Fruit fly (Drosophila melanogaster) whole organism, prepupa: ENCODE results near the gene CG11398.

Experiments used
- Blimp-1 ChIP-seq: fragments of 200-800 bp; sonication (Bioruptor generic); optimal IDR thresholded peaks from 3 replicates; lab custom pipeline; 2017; ENCODE audit warnings: missing biosample characterization, missing genetic modification characterization, mild to moderate bottlenecking, moderate library complexity, missing genetic modification reagents
- CG10631 ChIP-seq: fragments of 200-800 bp; sonication (Bioruptor generic); optimal IDR thresholded peaks from 2 replicates; lab custom pipeline; 2016; ENCODE audit warnings: missing biosample characterization, missing genetic modification characterization
- CG11294 ChIP-seq: fragments of 200-800 bp; sonication (Bioruptor generic); IDR thresholded peaks from 2 replicates; pipeline ENCODE4 v1.3.6; 2022; ENCODE audit warnings: missing biosample characterization, missing genetic modification characterization
- CG11762 ChIP-seq: fragments of 200-800 bp; sonication (Bioruptor generic); optimal IDR thresholded peaks from 3 replicates; lab custom pipeline; 2016; ENCODE audit warnings: missing biosample characterization, missing genetic modification characterization; ENCODE audit not compliant: insufficient read depth
- CG15336 ChIP-seq: fragments of 200-800 bp; sonication (Bioruptor generic); IDR thresholded peaks from 2 replicates; pipeline ENCODE4 v1.3.6; 2022; ENCODE audit warnings: missing biosample characterization, missing genetic modification characterization
- CG1621 ChIP-seq: fragments of 200-800 bp; sonication (Bioruptor generic); optimal IDR thresholded peaks from 3 replicates; lab custom pipeline; 2018; ENCODE audit warnings: missing biosample characterization, mild to moderate bottlenecking, missing genetic modification characterization
- CG16779 ChIP-seq: fragments of 200-800 bp; sonication (Bioruptor generic); optimal IDR thresholded peaks from 3 replicates; lab custom pipeline; 2017; ENCODE audit warnings: missing biosample characterization, mild to moderate bottlenecking, missing genetic modification characterization
- CG3032 ChIP-seq: fragments of 200-800 bp; optimal IDR thresholded peaks from 2 replicates; lab custom pipeline; 2019; ENCODE audit warnings: missing biosample characterization, mild to moderate bottlenecking, missing genetic modification characterization, moderate library complexity
- CG34406 ChIP-seq: fragments of 200-800 bp; sonication (Bioruptor generic); optimal IDR thresholded peaks from 3 replicates; lab custom pipeline; 2016; ENCODE audit warnings: missing biosample characterization, missing genetic modification characterization
- CG3919 ChIP-seq: fragments of 200-800 bp; sonication (Bioruptor generic); optimal IDR thresholded peaks from 3 replicates; lab custom pipeline; 2016; ENCODE audit warnings: missing biosample characterization, missing genetic modification characterization
- CG4318 ChIP-seq: fragments of 200-800 bp; sonication (Bioruptor generic); optimal IDR thresholded peaks from 3 replicates; lab custom pipeline; 2017; ENCODE audit warnings: missing biosample characterization, mild to moderate bottlenecking, missing genetic modification characterization
- CG6163 ChIP-seq: fragments of 200-800 bp; sonication (Bioruptor generic); IDR thresholded peaks from 3 replicates; pipeline ENCODE4 v1.3.6; 2022; ENCODE audit warnings: missing biosample characterization, missing genetic modification characterization
- CG6808 ChIP-seq: fragments of 200-800 bp; sonication (Bioruptor generic); optimal IDR thresholded peaks from 3 replicates; lab custom pipeline; 2017; ENCODE audit warnings: missing biosample characterization, missing genetic modification characterization, mild to moderate bottlenecking, moderate library complexity, missing genetic modification reagents
- CG8119 ChIP-seq: fragments of 200-800 bp; sonication (Bioruptor generic); IDR thresholded peaks from 3 replicates; pipeline ENCODE4 v1.3.6; 2022; ENCODE audit warnings: missing biosample characterization, missing genetic modification characterization
- CG8319 ChIP-seq: fragments of 200-800 bp; sonication (Bioruptor generic); optimal IDR thresholded peaks from 3 replicates; lab custom pipeline; 2016; ENCODE audit warnings: missing biosample characterization, missing genetic modification characterization
- CG8632 ChIP-seq: fragments of 200-800 bp; sonication (Bioruptor generic); optimal IDR thresholded peaks from 3 replicates; lab custom pipeline; 2016; ENCODE audit warnings: missing biosample characterization, missing genetic modification characterization
- Eip78C ChIP-seq: fragments of 200-800 bp; sonication (Bioruptor generic); peaks from one replicate; lab custom pipeline; 2016; ENCODE audit warnings: missing biosample characterization, missing genetic modification characterization
- Eip93F ChIP-seq: fragments of 200-800 bp; sonication (Bioruptor generic); optimal IDR thresholded peaks from 2 replicates; lab custom pipeline; 2016; ENCODE audit warnings: missing biosample characterization, mild to moderate bottlenecking, missing genetic modification characterization
- Ets21C ChIP-seq: fragments of 200-800 bp; sonication (Bioruptor generic); optimal IDR thresholded peaks from 3 replicates; lab custom pipeline; 2016; ENCODE audit warnings: missing biosample characterization, missing genetic modification characterization
- Ets96B ChIP-seq: fragments of 200-800 bp; optimal IDR thresholded peaks from 2 replicates; lab custom pipeline; 2019; ENCODE audit warnings: missing biosample characterization, mild to moderate bottlenecking, missing genetic modification characterization, moderate library complexity
- Gug ChIP-seq: fragments of 200-800 bp; sonication (Bioruptor generic); IDR thresholded peaks from 2 replicates; pipeline ENCODE4 v1.3.6; 2022; ENCODE audit warnings: missing biosample characterization, missing genetic modification characterization
- Hr38 ChIP-seq: sonication (Bioruptor generic); optimal IDR thresholded peaks from 2 replicates; lab custom pipeline; 2016; ENCODE audit warnings: missing biosample characterization, missing genetic modification characterization
- Hr39 ChIP-seq: fragments of 200-800 bp; sonication (Bioruptor generic); optimal IDR thresholded peaks from 2 replicates; lab custom pipeline; 2016; ENCODE audit warnings: missing biosample characterization, missing genetic modification characterization
- Hr4 ChIP-seq: fragments of 200-800 bp; sonication (Bioruptor generic); optimal IDR thresholded peaks from 3 replicates; lab custom pipeline; 2016; ENCODE audit warnings: missing biosample characterization, missing genetic modification characterization
- Lpt ChIP-seq: fragments of 200-800 bp; sonication (Bioruptor generic); optimal IDR thresholded peaks from 3 replicates; lab custom pipeline; 2016; ENCODE audit warnings: missing biosample characterization, missing genetic modification characterization
- Met ChIP-seq: fragments of 200-800 bp; sonication (Bioruptor generic); optimal IDR thresholded peaks from 3 replicates; lab custom pipeline; 2016; ENCODE audit warnings: missing biosample characterization, missing genetic modification characterization
- OdsH ChIP-seq: fragments of 200-800 bp; sonication (Bioruptor generic); optimal IDR thresholded peaks from 3 replicates; lab custom pipeline; 2016; ENCODE audit warnings: missing biosample characterization, missing genetic modification characterization
- Smox ChIP-seq: fragments of 200-800 bp; sonication (Bioruptor generic); optimal IDR thresholded peaks from 3 replicates; lab custom pipeline; 2016; ENCODE audit warnings: missing biosample characterization, missing genetic modification characterization
- Sox14 ChIP-seq: fragments of 200-800 bp; sonication (Bioruptor generic); optimal IDR thresholded peaks from 3 replicates; lab custom pipeline; 2016; ENCODE audit warnings: missing biosample characterization, missing genetic modification characterization
- Sox15 ChIP-seq: fragments of 200-800 bp; sonication (Bioruptor generic); optimal IDR thresholded peaks from 3 replicates; lab custom pipeline; 2016; ENCODE audit warnings: missing biosample characterization, missing genetic modification characterization
- achi ChIP-seq: fragments of 200-800 bp; sonication (Bioruptor generic); optimal IDR thresholded peaks from 3 replicates; lab custom pipeline; 2016; ENCODE audit warnings: missing biosample characterization, missing genetic modification characterization
- acj6 ChIP-seq: fragments of 200-800 bp; sonication (Bioruptor generic); optimal IDR thresholded peaks from 3 replicates; lab custom pipeline; 2016; ENCODE audit warnings: missing biosample characterization, missing genetic modification characterization
- cyc ChIP-seq: fragments of 200-800 bp; sonication (Bioruptor generic); optimal IDR thresholded peaks from 3 replicates; lab custom pipeline; 2016; ENCODE audit warnings: missing biosample characterization, missing genetic modification characterization
- dac ChIP-seq: fragments of 200-800 bp; sonication (Bioruptor generic); optimal IDR thresholded peaks from 2 replicates; lab custom pipeline; 2017; ENCODE audit warnings: missing biosample characterization, mild to moderate bottlenecking, missing genetic modification characterization
- dsx ChIP-seq: fragments of 200-800 bp; optimal IDR thresholded peaks from 3 replicates; lab custom pipeline; 2019; ENCODE audit warnings: missing biosample characterization, mild to moderate bottlenecking, missing genetic modification characterization, moderate library complexity; ENCODE audit not compliant: poor library complexity, severe bottlenecking
- eg ChIP-seq: fragments of 200-800 bp; sonication (Bioruptor generic); IDR thresholded peaks from 3 replicates; pipeline ENCODE4 v1.3.6; 2022; ENCODE audit warnings: missing biosample characterization, missing genetic modification characterization
- esn ChIP-seq: fragments of 200-800 bp; sonication (Bioruptor generic); optimal IDR thresholded peaks from 2 replicates; lab custom pipeline; 2016; ENCODE audit warnings: missing biosample characterization, mild to moderate bottlenecking, missing genetic modification characterization, moderate library complexity
- fd85E ChIP-seq: fragments of 200-800 bp; sonication (Bioruptor generic); optimal IDR thresholded peaks from 3 replicates; lab custom pipeline; 2016; ENCODE audit warnings: missing biosample characterization, missing genetic modification characterization
- fkh ChIP-seq: fragments of 200-800 bp; sonication (Bioruptor generic); optimal IDR thresholded peaks from 3 replicates; lab custom pipeline; 2017; ENCODE audit warnings: missing biosample characterization, mild to moderate bottlenecking, missing genetic modification characterization, moderate library complexity
- lz ChIP-seq: fragments of 200-800 bp; sonication (Bioruptor generic); optimal IDR thresholded peaks from 3 replicates; lab custom pipeline; 2016; ENCODE audit warnings: missing biosample characterization, missing genetic modification characterization
- net ChIP-seq: fragments of 200-800 bp; sonication (Bioruptor generic); optimal IDR thresholded peaks from 3 replicates; lab custom pipeline; 2016; ENCODE audit warnings: missing biosample characterization, missing genetic modification characterization
- salr ChIP-seq, 2 experiments: fragments of 200-800 bp; sonication (Bioruptor generic); optimal IDR thresholded peaks; 3 replicates each; lab custom pipeline; 2016 to 2018; ENCODE audit warnings: missing biosample characterization in 2 of 2, missing genetic modification characterization in 2 of 2, mild to moderate bottlenecking in 1 of 2
- spab ChIP-seq: fragments of 200-800 bp; sonication (Bioruptor generic); optimal IDR thresholded peaks from 2 replicates; lab custom pipeline; 2017; ENCODE audit warnings: missing biosample characterization, mild to moderate bottlenecking, missing genetic modification characterization, missing genetic modification reagents
- svp ChIP-seq: fragments of 200-800 bp; sonication (Bioruptor generic); peaks from one replicate; lab custom pipeline; 2016; ENCODE audit warnings: missing biosample characterization, missing genetic modification characterization
- vri ChIP-seq: fragments of 200-800 bp; sonication (Bioruptor generic); optimal IDR thresholded peaks from 3 replicates; lab custom pipeline; 2016; ENCODE audit warnings: missing biosample characterization, mild to moderate bottlenecking, missing genetic modification characterization

CG11398 gene

dm6 chrX:1248735-1249134, 33.8 kb upstream of the CG11398 start (continued):
- TF ChIP-seq CG6163 (GFP tag; lab: Robert Waterston, UW): peak; percentile 74
- peak; percentile 87 for TF ChIP-seq Smox (GFP tag; lab: Kevin White, UChicago)
- peak; percentile 82 for TF ChIP-seq Ets21C (GFP tag; lab: Kevin White, UChicago)
- peak; percentile 87 for TF ChIP-seq Sox15 (GFP tag; lab: Kevin White, UChicago)
- peak; percentile 29 for TF ChIP-seq fd85E (GFP tag; lab: Kevin White, UChicago)
- peak; percentile 86 for TF ChIP-seq CG34406
- TF ChIP-seq fkh: no peak
- TF ChIP-seq CG10631 (GFP tag; lab: Kevin White, UChicago): peak; percentile 75
- peak; percentile 76 for TF ChIP-seq Blimp-1
- TF ChIP-seq CG16779: peak; percentile 60
- TF ChIP-seq CG1621 (tag; lab: Kevin White, UChicago): peak; percentile 82
- TF ChIP-seq Met: peak; percentile 86
- peak; percentile 78 for TF ChIP-seq net (GFP tag; lab: Kevin White, UChicago)
- TF ChIP-seq Lpt (GFP tag; lab: Kevin White, UChicago): peak; percentile 45
- peak; percentile 88 for TF ChIP-seq Sox14 (GFP tag; lab: Kevin White, UChicago)
- peak; percentile 95 for TF ChIP-seq svp (GFP tag; lab: Kevin White, UChicago)
- TF ChIP-seq spab (GFP tag; lab: Kevin White, UChicago): peak; percentile 73
- TF ChIP-seq eg: no peak
- TF ChIP-seq Hr38 (GFP tag; lab: Kevin White, UChicago): no peak
- TF ChIP-seq Eip78C: peak; percentile 97
- TF ChIP-seq CG6808 (GFP tag; lab: Kevin White, UChicago): peak; percentile 79
- TF ChIP-seq lz (GFP tag; lab: Kevin White, UChicago): peak; percentile 89
- TF ChIP-seq cyc (GFP tag; lab: Kevin White, UChicago): peak; percentile 89
- TF ChIP-seq CG15336 (GFP tag; lab: Robert Waterston, UW): peak; percentile 40
- no peak for TF ChIP-seq dac (GFP tag; lab: Kevin White, UChicago)
- TF ChIP-seq dsx (GFP tag; lab: Kevin White, UChicago): peak; percentile 86
- peak; percentile 85 for TF ChIP-seq acj6 (GFP tag; lab: Kevin White, UChicago)
- TF ChIP-seq CG8319: peak; percentile 79
- TF ChIP-seq CG11294 (GFP tag; lab: Robert Waterston, UW): no peak

- no peak for TF ChIP-seq vri (GFP tag; lab: Kevin White, UChicago)
- TF ChIP-seq Smox (GFP tag; lab: Kevin White, UChicago): no peak
- TF ChIP-seq CG8632 (GFP tag; lab: Kevin White, UChicago): no peak
- TF ChIP-seq salr (GFP tag; optimal IDR thresholded peaks at IDR 0.05; lab: Kevin White, UChicago): no peak
- no peak for TF ChIP-seq Blimp-1
- no peak for TF ChIP-seq Eip78C
- TF ChIP-seq Met: no peak
- no peak for TF ChIP-seq achi (GFP tag; lab: Kevin White, UChicago)
Measured at dm6 chrX:1242049-1242448, 27.1 kb upstream of the CG11398 start.

DNA sequence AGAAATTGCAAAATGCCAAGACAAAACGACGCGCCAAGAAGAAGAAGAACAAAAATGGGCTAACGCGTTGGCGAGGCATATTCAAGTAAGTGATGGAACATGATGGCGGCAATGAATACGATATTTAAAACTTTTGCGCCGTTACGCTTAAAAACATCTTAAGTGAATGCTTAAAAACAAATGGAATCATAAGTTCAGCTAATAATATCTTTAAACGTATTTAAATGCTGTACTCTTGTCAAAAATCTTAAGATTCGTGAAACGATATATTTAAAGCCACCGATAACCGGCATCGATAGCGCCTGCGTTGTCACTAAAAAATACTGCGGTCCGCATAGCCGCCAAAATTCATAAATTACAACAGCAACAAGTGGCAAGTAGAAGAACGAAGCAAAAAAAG, 24.9 kb upstream of the CG11398 start, which contains the start of gene CG11403:
Gene CG11403 (minus strand): TSS at position 53 of the 400 bp plus-strand sequence.
- TF ChIP-seq CG3919 (GFP tag; lab: Kevin White, UChicago) (no peak), acj6 (GFP tag; lab: Kevin White, UChicago) (no peak), Sox15 (GFP tag; lab: Kevin White, UChicago) (no peak), Ets96B (tag; lab: Kevin White, UChicago) (no peak), Gug (GFP tag; lab: Robert Waterston, UW) (no peak), eg (no peak), Smox (GFP tag; lab: Kevin White, UChicago) (no peak), Eip93F (GFP tag; lab: Kevin White, UChicago) (no peak), Hr38 (GFP tag; lab: Kevin White, UChicago) (no peak), fd85E (GFP tag; lab: Kevin White, UChicago) (no peak), dsx (GFP tag; lab: Kevin White, UChicago) (no peak), CG4318 (GFP tag; lab: Kevin White, UChicago) (no peak), Lpt (GFP tag; lab: Kevin White, UChicago) (no peak), Hr39 (GFP tag; lab: Kevin White, UChicago) (peak; percentile 19), dac (GFP tag; lab: Kevin White, UChicago) (no peak), achi (GFP tag; lab: Kevin White, UChicago) (no peak), cyc (GFP tag; lab: Kevin White, UChicago) (no peak), Ets21C (GFP tag; lab: Kevin White, UChicago) (peak; percentile 23), CG6163 (GFP tag; lab: Robert Waterston, UW) (no peak), esn (GFP tag; lab: Kevin White, UChicago) (peak; percentile 31), Eip78C (peak; percentile 41), OdsH (GFP tag; lab: Kevin White, UChicago) (no peak), CG3032 (tag; lab: Kevin White, UChicago) (peak; percentile 13), CG16779 (no peak), net (GFP tag; lab: Kevin White, UChicago) (no peak), CG10631 (GFP tag; lab: Kevin White, UChicago) (no peak), lz (GFP tag; lab: Kevin White, UChicago) (peak; percentile 1), CG11294 (GFP tag; lab: Robert Waterston, UW) (no peak), Hr4 (GFP tag; lab: Kevin White, UChicago) (no peak), svp (GFP tag; lab: Kevin White, UChicago) (peak; percentile 46), Sox14 (GFP tag; lab: Kevin White, UChicago) (peak; percentile 56), fkh (no peak), CG11762 (GFP tag; lab: Kevin White, UChicago) (no peak), CG8119 (GFP tag; lab: Robert Waterston, UW) (no peak), CG34406 (no peak)
